Worm (Caenorhabditis elegans) whole organism, mixed stage, embryonic: Measurements from ENCODE around the gene C15F1.8.

ENCODE experiments used
- M03D4.4 ChIP-seq: sonication (generic microtip); optimal IDR thresholded peaks from 2 replicates; lab custom pipeline; 2017; ENCODE audit warnings: mild to moderate bottlenecking, missing genetic modification characterization, missing compliant biosample characterization
- bed-3 ChIP-seq: fragments of 200-800 bp; sonication (Bioruptor generic); optimal IDR thresholded peaks from 3 replicates; lab custom pipeline; 2018; ENCODE audit warnings: mild to moderate bottlenecking, missing genetic modification characterization, moderate library complexity, missing compliant biosample characterization
- blmp-1 ChIP-seq: fragments of 150-350 bp; optimal IDR thresholded peaks from 2 replicates; lab custom pipeline; 2014; ENCODE audit warnings: missing biosample characterization, missing genetic modification characterization
- ceh-39 ChIP-seq: fragments of 150-350 bp; optimal IDR thresholded peaks from 2 replicates; lab custom pipeline; 2014; ENCODE audit warnings: missing biosample characterization, missing genetic modification characterization
- ceh-43 ChIP-seq: fragments of 200-800 bp; sonication (Bioruptor generic); optimal IDR thresholded peaks from 2 replicates; lab custom pipeline; 2018; ENCODE audit warnings: mild to moderate bottlenecking, missing genetic modification characterization, moderate library complexity, missing compliant biosample characterization
- ceh-83 ChIP-seq: fragments of 200-800 bp; sonication (Bioruptor generic); optimal IDR thresholded peaks from 2 replicates; lab custom pipeline; 2018; ENCODE audit warnings: mild to moderate bottlenecking, missing genetic modification characterization, missing compliant biosample characterization
- ces-1 ChIP-seq: fragments of 150-350 bp; optimal IDR thresholded peaks from 2 replicates; lab custom pipeline; 2014; ENCODE audit warnings: missing biosample characterization, missing genetic modification reagents, missing genetic modification characterization
- cnd-1 ChIP-seq: fragments of 200-800 bp; sonication (Bioruptor generic); optimal IDR thresholded peaks from 2 replicates; lab custom pipeline; 2018; ENCODE audit warnings: mild to moderate bottlenecking, missing genetic modification characterization, missing compliant biosample characterization
- drap-1 ChIP-seq: fragments of 200-800 bp; sonication (Bioruptor generic); optimal IDR thresholded peaks from 3 replicates; lab custom pipeline; 2018; ENCODE audit warnings: mild to moderate bottlenecking, missing genetic modification characterization, missing compliant biosample characterization
- elt-1 ChIP-seq: sonication (generic microtip); optimal IDR thresholded peaks from 2 replicates; lab custom pipeline; 2017; ENCODE audit warnings: missing genetic modification characterization, mild to moderate bottlenecking, missing compliant biosample characterization, antibody characterized with exemption, moderate library complexity, borderline replicate concordance; ENCODE audit not compliant: insufficient read depth
- elt-3 ChIP-seq: fragments of 150-350 bp; optimal IDR thresholded peaks from 2 replicates; lab custom pipeline; 2014; ENCODE audit warnings: missing biosample characterization, missing genetic modification characterization
- flh-1 ChIP-seq: fragments of 200-800 bp; sonication (Bioruptor generic); optimal IDR thresholded peaks from 2 replicates; lab custom pipeline; 2018; ENCODE audit warnings: mild to moderate bottlenecking, missing genetic modification characterization, moderate library complexity, missing compliant biosample characterization
- hlh-1 ChIP-seq: fragments of 150-350 bp; optimal IDR thresholded peaks from 2 replicates; lab custom pipeline; 2014; ENCODE audit warnings: missing biosample characterization, missing genetic modification reagents, missing genetic modification characterization
- lin-13 ChIP-seq: fragments of 150-350 bp; optimal IDR thresholded peaks from 2 replicates; lab custom pipeline; 2014; ENCODE audit warnings: missing biosample characterization, missing genetic modification characterization
- lin-32 ChIP-seq: fragments of 200-800 bp; sonication (Bioruptor generic); optimal IDR thresholded peaks from 2 replicates; lab custom pipeline; 2018; ENCODE audit warnings: mild to moderate bottlenecking, missing genetic modification characterization, missing compliant biosample characterization
- lsy-2 ChIP-seq: fragments of 150-350 bp; optimal IDR thresholded peaks from 2 replicates; lab custom pipeline; 2014; ENCODE audit warnings: missing biosample characterization, missing genetic modification characterization
- mab-5 ChIP-seq: fragments of 150-350 bp; optimal IDR thresholded peaks from 2 replicates; lab custom pipeline; 2014; ENCODE audit warnings: missing biosample characterization, missing genetic modification characterization
- mep-1 ChIP-seq: fragments of 150-350 bp; optimal IDR thresholded peaks from 2 replicates; lab custom pipeline; 2017; ENCODE audit warnings: missing biosample characterization, missing genetic modification reagents, missing genetic modification characterization, inconsistent platforms
- mls-2 ChIP-seq: sonication (generic microtip); optimal IDR thresholded peaks from 2 replicates; lab custom pipeline; 2016; ENCODE audit warnings: mild to moderate bottlenecking, missing genetic modification characterization, moderate library complexity, missing compliant biosample characterization
- nhr-12 ChIP-seq: fragments of 150-350 bp; optimal IDR thresholded peaks from 2 replicates; lab custom pipeline; 2014; ENCODE audit warnings: missing biosample characterization, missing genetic modification characterization
- nhr-2 ChIP-seq: fragments of 150-350 bp; optimal IDR thresholded peaks from 2 replicates; lab custom pipeline; 2014; ENCODE audit warnings: missing biosample characterization, missing genetic modification characterization
- nhr-237 ChIP-seq: fragments of 150-350 bp; optimal IDR thresholded peaks from 2 replicates; lab custom pipeline; 2014; ENCODE audit warnings: missing biosample characterization, missing genetic modification characterization
- nhr-28 ChIP-seq: fragments of 150-350 bp; optimal IDR thresholded peaks from 2 replicates; lab custom pipeline; 2014; ENCODE audit warnings: missing biosample characterization, missing genetic modification characterization
- nhr-76 ChIP-seq: sonication (generic microtip); optimal IDR thresholded peaks from 2 replicates; lab custom pipeline; 2017; ENCODE audit warnings: missing biosample characterization, missing genetic modification characterization
- pha-4 ChIP-seq: fragments of 150-350 bp; optimal IDR thresholded peaks from 2 replicates; lab custom pipeline; 2018; ENCODE audit warnings: missing biosample characterization, missing genetic modification reagents, missing genetic modification characterization
- sem-2 ChIP-seq: fragments of 200-800 bp; sonication (Bioruptor generic); optimal IDR thresholded peaks from 2 replicates; lab custom pipeline; 2018; ENCODE audit warnings: mild to moderate bottlenecking, missing genetic modification characterization, missing compliant biosample characterization
- snpc-4 ChIP-seq: fragments of 150-350 bp; optimal IDR thresholded peaks from 2 replicates; lab custom pipeline; 2014; ENCODE audit warnings: missing biosample characterization, missing genetic modification characterization
- sptf-1 ChIP-seq: sonication (generic microtip); optimal IDR thresholded peaks from 2 replicates; lab custom pipeline; 2017; ENCODE audit warnings: mild to moderate bottlenecking, missing genetic modification characterization, moderate library complexity, missing compliant biosample characterization
- tbx-8 ChIP-seq: fragments of 200-800 bp; sonication (Bioruptor generic); optimal IDR thresholded peaks from 2 replicates; lab custom pipeline; 2018; ENCODE audit warnings: mild to moderate bottlenecking, missing genetic modification characterization, moderate library complexity, missing compliant biosample characterization
- unc-120 ChIP-seq: sonication (generic microtip); optimal IDR thresholded peaks from 2 replicates; lab custom pipeline; 2017; ENCODE audit warnings: missing genetic modification characterization, missing compliant biosample characterization; ENCODE audit not compliant: poor library complexity, severe bottlenecking
- unc-39 ChIP-seq: fragments of 150-350 bp; optimal IDR thresholded peaks from 2 replicates; lab custom pipeline; 2014; ENCODE audit warnings: missing biosample characterization, missing genetic modification characterization
- unc-62 ChIP-seq: fragments of 150-350 bp; optimal IDR thresholded peaks from 2 replicates; lab custom pipeline; 2014; ENCODE audit warnings: missing biosample characterization, missing genetic modification reagents, missing genetic modification characterization
- zip-8 ChIP-seq: fragments of 150-350 bp; optimal IDR thresholded peaks from 2 replicates; lab custom pipeline; 2014; ENCODE audit warnings: missing biosample characterization, missing genetic modification characterization
- ztf-11 ChIP-seq: fragments of 150-350 bp; optimal IDR thresholded peaks from 2 replicates; lab custom pipeline; 2014; ENCODE audit warnings: missing biosample characterization, missing genetic modification characterization

The C15F1.8 gene

ce11 chrII:6992949-6993348 is 15.3 kb upstream of the C15F1.8 start:
- TF ChIP-seq cnd-1 (tag; lab: Kevin White, UChicago) (no peak), ceh-43 (GFP tag; lab: Kevin White, UChicago) (no peak), ces-1 (GFP tag; lab: Kevin White, UChicago) (peak; percentile 71), mls-2 (tag; lab: Kevin White, UChicago) (no peak), unc-62 (no peak)

- no peak for TF ChIP-seq ceh-83 (GFP tag; lab: Kevin White, UChicago)
- no peak for TF ChIP-seq snpc-4 (tag; lab: Kevin White, UChicago)
Measured at ce11 chrII:6989830-6990287, 12.2 kb upstream of the C15F1.8 start, which contains the start of gene C15F1.1. TSS of gene C15F1.1 (plus strand) at chrII:6989880.

DNA sequence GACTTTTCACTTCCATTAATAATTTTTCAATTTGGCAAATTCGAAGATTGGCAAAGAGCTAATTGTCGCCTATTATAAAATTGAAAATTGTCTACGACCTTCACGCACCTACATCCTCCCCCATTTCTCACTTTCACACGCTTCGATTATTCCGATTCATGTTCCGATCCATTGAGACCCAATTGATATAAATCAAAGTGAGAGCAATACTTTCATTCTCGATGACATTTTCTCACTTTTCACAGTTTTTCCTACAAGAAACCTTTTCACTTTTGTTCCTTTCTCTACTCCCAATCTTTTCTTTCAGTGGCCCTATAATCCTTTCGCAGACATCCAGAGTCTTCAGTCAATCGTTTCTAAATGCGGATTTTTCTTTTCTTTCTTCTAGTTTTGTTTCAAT is 2.0 kb upstream of the C15F1.8 start, which contains the start of gene C15F1.2:
TSS of gene C15F1.2 (plus strand) at position 308 of the 400 bp plus-strand sequence.
- no peak for TF ChIP-seq unc-62
- TF ChIP-seq blmp-1 = peak; percentile 44

ce11 chrII:6978908-6979307 is 1.3 kb upstream of the C15F1.8 start:
- TF ChIP-seq tbx-8 (GFP tag; lab: Kevin White, UChicago) (no peak), mep-1 (tag; lab: Kevin White, UChicago) (no peak), ztf-11 (tag; lab: Kevin White, UChicago) (no peak), mls-2 (tag; lab: Kevin White, UChicago) (no peak), sptf-1 (tag; lab: Kevin White, UChicago) (no peak), ceh-83 (GFP tag; lab: Kevin White, UChicago) (no peak), lin-13 (tag; lab: Kevin White, UChicago) (no peak), bed-3 (GFP tag; lab: Kevin White, UChicago) (no peak), flh-1 (GFP tag; lab: Kevin White, UChicago) (no peak), sem-2 (GFP tag; lab: Kevin White, UChicago) (no peak), M03D4.4 (no peak), lin-32 (GFP tag; lab: Kevin White, UChicago) (no peak), nhr-28 (tag; lab: Kevin White, UChicago) (no peak)
- TF ChIP-seq, all 35 proteins: peak for 0

DNA sequence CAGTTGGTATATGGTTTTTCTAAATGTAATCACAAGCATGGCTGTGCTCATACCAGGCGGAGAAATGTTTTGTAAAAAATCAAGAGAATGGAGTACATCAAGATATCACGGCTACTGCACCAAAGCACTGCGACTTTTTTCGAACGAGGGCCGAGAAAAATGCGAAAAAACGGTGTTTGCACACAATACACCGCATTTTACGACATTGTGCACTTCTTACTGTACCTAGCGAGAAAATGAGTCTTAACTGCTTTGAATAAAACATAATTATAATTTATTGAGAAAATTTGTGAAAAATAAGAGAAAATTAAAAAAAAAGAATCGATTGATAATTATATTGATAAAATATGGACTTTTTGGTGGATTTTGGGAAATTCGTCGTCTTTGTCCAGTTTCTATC is 1.9 kb downstream of the C15F1.8 start:
- TF ChIP-seq lsy-2 (tag; lab: Kevin White, UChicago) = peak; percentile 82
- no peak for TF ChIP-seq unc-62
- TF ChIP-seq M03D4.4 = no peak
- TF ChIP-seq mep-1 (tag; lab: Kevin White, UChicago) = peak; percentile 3

DNA sequence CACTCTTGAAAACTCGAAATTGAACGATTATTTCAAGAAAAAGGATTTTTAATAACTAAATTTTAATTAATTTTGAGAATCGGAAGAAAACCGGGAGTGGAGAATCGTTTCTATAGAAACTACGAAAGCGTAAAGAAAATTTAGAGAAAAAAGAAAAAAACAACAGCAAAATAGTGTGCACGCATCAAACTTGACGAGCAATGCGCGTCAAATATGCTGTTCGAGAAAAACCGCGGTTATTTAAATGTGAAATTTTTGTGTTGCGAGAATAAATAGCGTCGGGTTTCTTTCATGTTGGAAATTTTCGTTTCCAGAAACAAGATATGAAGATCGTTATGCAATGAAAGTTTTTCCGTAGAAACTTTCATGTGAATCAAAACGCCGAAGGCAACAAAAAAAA is 3.6 kb downstream of the C15F1.8 start:
- TF ChIP-seq snpc-4 (tag; lab: Kevin White, UChicago) (no peak), mab-5 (no peak), ceh-39 (tag; lab: Kevin White, UChicago) (peak; percentile 14), ceh-83 (GFP tag; lab: Kevin White, UChicago) (no peak), tbx-8 (GFP tag; lab: Kevin White, UChicago) (no peak), unc-62 (no peak), unc-39 (no peak), pha-4 (tag; lab: Kevin White, UChicago) (peak; percentile 50), nhr-28 (tag; lab: Kevin White, UChicago) (no peak), nhr-12 (no peak), elt-1 (no peak), drap-1 (no peak), bed-3 (GFP tag; lab: Kevin White, UChicago) (no peak), blmp-1 (no peak), hlh-1 (tag; lab: Kevin White, UChicago) (no peak), ceh-43 (GFP tag; lab: Kevin White, UChicago) (no peak), M03D4.4 (no peak), unc-120 (tag; lab: Kevin White, UChicago) (no peak), cnd-1 (tag; lab: Kevin White, UChicago) (no peak), lin-13 (tag; lab: Kevin White, UChicago) (peak; percentile 17), ztf-11 (tag; lab: Kevin White, UChicago) (no peak), ces-1 (GFP tag; lab: Kevin White, UChicago) (peak; percentile 50), nhr-237 (tag; lab: Kevin White, UChicago) (peak; percentile 40), flh-1 (GFP tag; lab: Kevin White, UChicago) (no peak), mls-2 (tag; lab: Kevin White, UChicago) (no peak), lsy-2 (tag; lab: Kevin White, UChicago) (peak; percentile 68), mep-1 (tag; lab: Kevin White, UChicago) (peak; percentile 26), sem-2 (GFP tag; lab: Kevin White, UChicago) (no peak), elt-3 (tag; lab: Kevin White, UChicago) (no peak), nhr-2 (no peak), nhr-76 (no peak), lin-32 (GFP tag; lab: Kevin White, UChicago) (no peak), zip-8 (tag; lab: Kevin White, UChicago) (no peak)
